Worm (Caenorhabditis elegans) whole organism, early embryonic: Measurements from ENCODE around the gene lips-1.

Experiments used
- F13C5.2 ChIP-seq: sonication (generic microtip); optimal IDR thresholded peaks from 2 replicates; lab custom pipeline; 2017; ENCODE audit warnings: mild to moderate bottlenecking, missing genetic modification characterization, inconsistent platforms, missing compliant biosample characterization
- aly-1 ChIP-seq: sonication (generic microtip); optimal IDR thresholded peaks from 2 replicates; lab custom pipeline; 2016; ENCODE audit warnings: missing genetic modification characterization, missing compliant biosample characterization
- ama-1 ChIP-seq: fragments of 150-350 bp; optimal IDR thresholded peaks from 2 replicates; lab custom pipeline; 2014
- ceh-13 ChIP-seq: fragments of 200-800 bp; sonication (Bioruptor generic); optimal IDR thresholded peaks from 2 replicates; lab custom pipeline; 2018; ENCODE audit warnings: mild to moderate bottlenecking, missing genetic modification characterization, missing compliant biosample characterization
- ceh-36 ChIP-seq: sonication (generic microtip); optimal IDR thresholded peaks from 2 replicates; lab custom pipeline; 2016; ENCODE audit warnings: missing genetic modification characterization, inconsistent platforms, missing compliant biosample characterization
- ets-7 ChIP-seq: sonication (generic microtip); optimal IDR thresholded peaks from 2 replicates; lab custom pipeline; 2016; ENCODE audit warnings: missing genotype, missing genetic modification characterization, missing compliant biosample characterization
- flt-1 ChIP-seq: fragments of 200-800 bp; sonication (Bioruptor generic); IDR thresholded peaks from 2 replicates; pipeline ENCODE4 v1.3.6; 2022; ENCODE audit warnings: missing genetic modification characterization, missing compliant biosample characterization
- hmbx-1 ChIP-seq: sonication (generic microtip); optimal IDR thresholded peaks from 2 replicates; lab custom pipeline; 2016; ENCODE audit warnings: mild to moderate bottlenecking, missing genetic modification characterization, missing compliant biosample characterization
- hmg-4 ChIP-seq: fragments of 200-800 bp; sonication (Bioruptor generic); optimal IDR thresholded peaks from 2 replicates; lab custom pipeline; 2018; ENCODE audit warnings: mild to moderate bottlenecking, missing genetic modification characterization, missing compliant biosample characterization
- hnd-1 ChIP-seq: sonication (generic microtip); optimal IDR thresholded peaks from 2 replicates; lab custom pipeline; 2016; ENCODE audit warnings: missing genetic modification characterization, missing compliant biosample characterization
- pes-1 ChIP-seq: fragments of 200-800 bp; sonication (Bioruptor generic); IDR thresholded peaks from 2 replicates; pipeline ENCODE4 v1.3.6; 2022; ENCODE audit warnings: missing genetic modification reagents, missing genetic modification characterization, missing compliant biosample characterization
- scrt-1 ChIP-seq: fragments of 200-800 bp; sonication (Bioruptor generic); IDR thresholded peaks from 2 replicates; pipeline ENCODE4 v1.3.6; 2022; ENCODE audit warnings: missing genetic modification characterization, missing compliant biosample characterization
- tra-4 ChIP-seq: sonication (generic microtip); optimal IDR thresholded peaks from 2 replicates; lab custom pipeline; 2017; ENCODE audit warnings: missing genetic modification characterization, missing compliant biosample characterization

ce11 chrX:12466769-12467168 is 25.8 kb upstream of the lips-1 start, which contains the start of gene cdf-2:
- TF ChIP-seq F13C5.2 (tag; lab: Kevin White, UChicago) (no peak), ama-1 (lab: Kevin White, UChicago) (no peak), hmbx-1 (tag; lab: Kevin White, UChicago) (no peak), flt-1 (no peak), aly-1 (tag; lab: Kevin White, UChicago) (no peak), ceh-13 (GFP tag; lab: Kevin White, UChicago) (no peak), scrt-1 (GFP tag; lab: Robert Waterston, UW) (no peak), ceh-36 (no peak), ets-7 (tag; lab: Kevin White, UChicago) (no peak), hnd-1 (tag; lab: Kevin White, UChicago) (no peak), hmg-4 (GFP tag; lab: Kevin White, UChicago) (no peak), tra-4 (no peak), pes-1 (GFP tag; lab: Robert Waterston, UW) (no peak)
